Fruit fly (Drosophila melanogaster): ENCODE data around the gene CG14671.

Gene CG14671

dm6 chr3R:5547464-5547943 is 17.1 kb downstream of the CG14671 start, which contains the start of gene CG2519 (continued):
- peak in 1 of 2 experiments; percentile 42 for TF ChIP-seq insv (GFP tag; optimal IDR thresholded peaks at IDR 0.05)
- no peak for TF ChIP-seq CG2889 (GFP tag; IDR thresholded peaks at IDR 0.05)
- no peak for TF ChIP-seq prd (optimal IDR thresholded peaks at IDR 0.05)
- TF ChIP-seq prd (GFP tag; IDR thresholded peaks at IDR 0.05), result peak; percentile 72
- peak; percentile 98 for TF ChIP-seq CG7928 (GFP tag; optimal IDR thresholded peaks at IDR 0.05)
- no peak for TF ChIP-seq cwo (GFP tag; optimal IDR thresholded peaks at IDR 0.05)
- TF ChIP-seq CG11085 (GFP tag; IDR thresholded peaks at IDR 0.05), result peak; percentile 59; the same call in 1 of the 2 replicates
- TF ChIP-seq CG6791 (GFP tag; IDR thresholded peaks at IDR 0.05; ENCODE audit: partially characterized antibody), result peak; percentile 97
- peak; percentile 77 for TF ChIP-seq lilli (GFP tag; optimal IDR thresholded peaks at IDR 0.05)
- TF ChIP-seq CkIIα-i1 (GFP tag; IDR thresholded peaks at IDR 0.05), result no peak
- TF ChIP-seq CG14965 (GFP tag; optimal IDR thresholded peaks at IDR 0.05; ENCODE audit: borderline replicate concordance), result no peak
- no peak for TF ChIP-seq lmd (GFP tag; IDR thresholded peaks at IDR 0.05)
- TF ChIP-seq HLH54F (GFP tag; optimal IDR thresholded peaks at IDR 0.05), result peak; percentile 69
- no peak; the same call in 1 of the 2 replicates for TF ChIP-seq bowl (GFP tag; IDR thresholded peaks at IDR 0.05)
- peak; percentile 46; the same call in 1 of the 2 replicates for TF ChIP-seq aop (GFP tag; IDR thresholded peaks at IDR 0.05)
- TF ChIP-seq Doc3 (GFP tag; IDR thresholded peaks at IDR 0.05; ENCODE audit: partially characterized antibody), result peak; percentile 73
- TF ChIP-seq CG17829 (tag; optimal IDR thresholded peaks at IDR 0.05), result peak; percentile 61
- no peak for TF ChIP-seq CG3065 (GFP tag; optimal IDR thresholded peaks at IDR 0.05)
- peak; percentile 41 for TF ChIP-seq Atf3 (GFP tag; optimal IDR thresholded peaks at IDR 0.05)
- no peak for TF ChIP-seq CG13296 (GFP tag; optimal IDR thresholded peaks at IDR 0.05)
- no peak for TF ChIP-seq CG12236 (GFP tag; optimal IDR thresholded peaks at IDR 0.05)
- peak; percentile 97 for TF ChIP-seq Ets65A (GFP tag)
- TF ChIP-seq Usf (GFP tag; optimal IDR thresholded peaks at IDR 0.05), result no peak
- TF ChIP-seq Stat92E (GFP tag; optimal IDR thresholded peaks at IDR 0.05), result peak in 1 of 3 experiments; percentile 45
- TF ChIP-seq lov (optimal IDR thresholded peaks at IDR 0.05), result no peak
- TF ChIP-seq lov (GFP tag; IDR thresholded peaks at IDR 0.05), result 0 out of 3 replicates have a peak, but pooled peaks have one; percentile 53
- TF ChIP-seq YL-1 (GFP tag; optimal IDR thresholded peaks at IDR 0.05), result peak; percentile 93
- peak; percentile 46 for TF ChIP-seq CG12104 (GFP tag; optimal IDR thresholded peaks at IDR 0.05)
- peak; percentile 45; the same call in 1 of the 2 replicates for TF ChIP-seq CG7372 (GFP tag; IDR thresholded peaks at IDR 0.05)
- TF ChIP-seq CG17912 (GFP tag; optimal IDR thresholded peaks at IDR 0.05), result peak; percentile 23
- TF ChIP-seq CG2202 (tag; optimal IDR thresholded peaks at IDR 0.05), result peak; percentile 19
- peak; percentile 55 to 67 for TF ChIP-seq dpn (GFP tag; optimal IDR thresholded peaks at IDR 0.05)
- no peak for TF ChIP-seq CG3281 (GFP tag; optimal IDR thresholded peaks at IDR 0.05)
- TF ChIP-seq ash1 (GFP tag; optimal IDR thresholded peaks at IDR 0.05), result no peak
- peak; percentile 35 for TF ChIP-seq CG15479 (GFP tag; optimal IDR thresholded peaks at IDR 0.05)
- TF ChIP-seq CG9817 (tag; optimal IDR thresholded peaks at IDR 0.05), result peak; percentile 47
- peak; percentile 39; the same call in 1 of the 2 replicates for TF ChIP-seq CG31224 (GFP tag; IDR thresholded peaks at IDR 0.05)
- TF ChIP-seq disco-r (GFP tag; optimal IDR thresholded peaks at IDR 0.05), result no peak
- no peak for TF ChIP-seq btn (GFP tag; optimal IDR thresholded peaks at IDR 0.05)
- TF ChIP-seq CG14710 (tag; optimal IDR thresholded peaks at IDR 0.05), result peak; percentile 82
- no peak for TF ChIP-seq Eip74EF (GFP tag; optimal IDR thresholded peaks at IDR 0.05)
- no peak for TF ChIP-seq CTCF (GFP tag; optimal IDR thresholded peaks at IDR 0.05)
- no peak for TF ChIP-seq CG13894 (tag; optimal IDR thresholded peaks at IDR 0.05)
- 0 out of 3 replicates have a peak, but pooled peaks have one; percentile 40 for TF ChIP-seq Optix (GFP tag; IDR thresholded peaks at IDR 0.05)
- peak; percentile 42; the same call in 1 of the 2 replicates for TF ChIP-seq E2f1 (GFP tag; IDR thresholded peaks at IDR 0.05)
- TF ChIP-seq Hsf (GFP tag; optimal IDR thresholded peaks at IDR 0.05), result peak; percentile 63
- peak; percentile 43 for TF ChIP-seq CG10979 (tag; optimal IDR thresholded peaks at IDR 0.05)
- TF ChIP-seq CG9932 (GFP tag; IDR thresholded peaks at IDR 0.05), result peak; percentile 91
- TF ChIP-seq Lim3 (GFP tag; IDR thresholded peaks at IDR 0.05), result no peak
- TF ChIP-seq CG8924 (tag; optimal IDR thresholded peaks at IDR 0.05), result peak; percentile 76
- no peak for TF ChIP-seq CG4404 (GFP tag; IDR thresholded peaks at IDR 0.05)
